Worm (Caenorhabditis elegans): Measurements from ENCODE around the gene rab-28.
"Not testable (repeated sequence)": the region's sequence is repeated elsewhere in the genome, so short reads cannot be mapped to it uniquely, and the experiment has no call there.

Gene rab-28

ce11 chrIV:9258547-9258946 is 14.7 kb upstream of the rab-28 start:
- TF ChIP-seq dao-5 (tag; optimal IDR thresholded peaks at IDR 0.05), result no peak
- TF ChIP-seq him-1 (tag; optimal IDR thresholded peaks at IDR 0.05), result no peak
- TF ChIP-seq W03F9.2 (tag; optimal IDR thresholded peaks at IDR 0.05), result no peak

- no peak for TF ChIP-seq dao-5 (tag; optimal IDR thresholded peaks at IDR 0.05)
- no peak for TF ChIP-seq him-1 (tag; optimal IDR thresholded peaks at IDR 0.05)
- TF ChIP-seq W03F9.2 (tag; optimal IDR thresholded peaks at IDR 0.05), result no peak
Observed at ce11 chrIV:9256865-9257264, 13.1 kb upstream of the rab-28 start.

- TF ChIP-seq dao-5 (tag; optimal IDR thresholded peaks at IDR 0.05) (no peak), him-1 (tag; optimal IDR thresholded peaks at IDR 0.05) (no peak), W03F9.2 (tag; optimal IDR thresholded peaks at IDR 0.05) (no peak)
Observed at ce11 chrIV:9256017-9256416, 12.2 kb upstream of the rab-28 start, which contains the start of gene Y11D7A.9. Gene Y11D7A.9 (minus strand): TSS chrIV:9256117.

- TF ChIP-seq him-1 (tag; optimal IDR thresholded peaks at IDR 0.05) (no peak), dao-5 (tag; optimal IDR thresholded peaks at IDR 0.05) (no peak), W03F9.2 (tag; optimal IDR thresholded peaks at IDR 0.05) (no peak)
Observed at ce11 chrIV:9251079-9251478, 7.3 kb upstream of the rab-28 start, which contains the start of gene Y11D7A.8. Gene Y11D7A.8 (plus strand): TSS chrIV:9251379.

ce11 chrIV:9249219-9249618 is 5.4 kb upstream of the rab-28 start, which contains the start of gene Y11D7A.7:
Gene Y11D7A.7 (plus strand): TSS chrIV:9249519.
- not testable (repeated sequence) for TF ChIP-seq dao-5, him-1, W03F9.2 (tag; optimal IDR thresholded peaks at IDR 0.05)

- TF ChIP-seq W03F9.2 (tag; optimal IDR thresholded peaks at IDR 0.05) (no peak), him-1 (tag; optimal IDR thresholded peaks at IDR 0.05) (no peak), dao-5 (tag; optimal IDR thresholded peaks at IDR 0.05) (no peak)
Observed at ce11 chrIV:9245423-9245822, 1.6 kb upstream of the rab-28 start, which contains the start of gene Y11D7A.5. Gene Y11D7A.5 (minus strand): TSS chrIV:9245523.

ce11 chrIV:9239151-9239550 is 4.7 kb downstream of the rab-28 start:
- no peak for TF ChIP-seq him-1 (tag; optimal IDR thresholded peaks at IDR 0.05)
- no peak for TF ChIP-seq W03F9.2 (tag; optimal IDR thresholded peaks at IDR 0.05)
- TF ChIP-seq dao-5 (tag; optimal IDR thresholded peaks at IDR 0.05), result no peak

- TF ChIP-seq him-1 (tag; optimal IDR thresholded peaks at IDR 0.05) (no peak), W03F9.2 (tag; optimal IDR thresholded peaks at IDR 0.05) (no peak), dao-5 (tag; optimal IDR thresholded peaks at IDR 0.05) (no peak)
Observed at ce11 chrIV:9232421-9233141, 11.2 kb downstream of the rab-28 start, which contains the start of gene Y11D7A.3. Gene Y11D7A.3 (plus strand): TSS chrIV:9233091.

ce11 chrIV:9227650-9228049 is 16.2 kb downstream of the rab-28 start:
- TF ChIP-seq W03F9.2 (tag; optimal IDR thresholded peaks at IDR 0.05), result no peak

- TF ChIP-seq dao-5 (tag; optimal IDR thresholded peaks at IDR 0.05) (no peak), W03F9.2 (tag; optimal IDR thresholded peaks at IDR 0.05) (no peak), him-1 (tag; optimal IDR thresholded peaks at IDR 0.05) (no peak)
Observed at ce11 chrIV:9224825-9225224, 19.0 kb downstream of the rab-28 start, which contains the start of gene C46C2.3. Gene C46C2.3 (plus strand): TSS chrIV:9225125.

ce11 chrIV:9218415-9218814 is 25.4 kb downstream of the rab-28 start:
- TF ChIP-seq him-1 (tag; optimal IDR thresholded peaks at IDR 0.05), result no peak
- TF ChIP-seq dao-5 (tag; optimal IDR thresholded peaks at IDR 0.05), result no peak
- no peak for TF ChIP-seq W03F9.2 (tag; optimal IDR thresholded peaks at IDR 0.05)

ce11 chrIV:9217426-9217825 is 26.4 kb downstream of the rab-28 start, which contains the start of gene C46C2.2:
Gene C46C2.2 (plus strand): TSS chrIV:9217726.
- TF ChIP-seq him-1 (tag; optimal IDR thresholded peaks at IDR 0.05) (no peak), W03F9.2 (tag; optimal IDR thresholded peaks at IDR 0.05) (no peak), dao-5 (tag; optimal IDR thresholded peaks at IDR 0.05) (no peak)

ce11 chrIV:9216956-9217355 is 26.9 kb downstream of the rab-28 start:
- TF ChIP-seq him-1 (tag; optimal IDR thresholded peaks at IDR 0.05), result no peak
- TF ChIP-seq W03F9.2 (tag; optimal IDR thresholded peaks at IDR 0.05), result no peak
- TF ChIP-seq dao-5 (tag; optimal IDR thresholded peaks at IDR 0.05), result no peak

ce11 chrIV:9216437-9216836 is 27.4 kb downstream of the rab-28 start:
- TF ChIP-seq W03F9.2 (tag; optimal IDR thresholded peaks at IDR 0.05), result no peak
- no peak for TF ChIP-seq him-1 (tag; optimal IDR thresholded peaks at IDR 0.05)
- no peak for TF ChIP-seq dao-5 (tag; optimal IDR thresholded peaks at IDR 0.05)

- TF ChIP-seq W03F9.2 (tag; optimal IDR thresholded peaks at IDR 0.05), result no peak
- no peak for TF ChIP-seq dao-5 (tag; optimal IDR thresholded peaks at IDR 0.05)
- no peak for TF ChIP-seq him-1 (tag; optimal IDR thresholded peaks at IDR 0.05)
Observed at ce11 chrIV:9215824-9216223, 28.0 kb downstream of the rab-28 start.

All from whole organism, L4/young adult.